Worm (Caenorhabditis elegans) whole organism, mixed stage, embryonic: ENCODE data around the gene C10G8.3.

Experiments used
- cnd-1 ChIP-seq: fragments of 200-800 bp; sonication (Bioruptor generic); optimal IDR thresholded peaks from 2 replicates; lab custom pipeline; 2018; ENCODE audit warnings: mild to moderate bottlenecking, missing genetic modification characterization, missing compliant biosample characterization
- elt-3 ChIP-seq: fragments of 150-350 bp; optimal IDR thresholded peaks from 2 replicates; lab custom pipeline; 2014; ENCODE audit warnings: missing biosample characterization, missing genetic modification characterization
- nhr-28 ChIP-seq: fragments of 150-350 bp; optimal IDR thresholded peaks from 2 replicates; lab custom pipeline; 2014; ENCODE audit warnings: missing biosample characterization, missing genetic modification characterization
- sptf-1 ChIP-seq: sonication (generic microtip); optimal IDR thresholded peaks from 2 replicates; lab custom pipeline; 2017; ENCODE audit warnings: mild to moderate bottlenecking, missing genetic modification characterization, moderate library complexity, missing compliant biosample characterization
- unc-39 ChIP-seq: fragments of 150-350 bp; optimal IDR thresholded peaks from 2 replicates; lab custom pipeline; 2014; ENCODE audit warnings: missing biosample characterization, missing genetic modification characterization
- ztf-11 ChIP-seq: fragments of 150-350 bp; optimal IDR thresholded peaks from 2 replicates; lab custom pipeline; 2014; ENCODE audit warnings: missing biosample characterization, missing genetic modification characterization

ce11 chrV:5303389-5303788, 9.2 kb upstream of the C10G8.3 start, which contains the start of gene ncx-2:
- TF ChIP-seq cnd-1 (tag; lab: Kevin White, UChicago) (no peak), ztf-11 (tag; lab: Kevin White, UChicago) (no peak), unc-39 (tag; lab: Kevin White, UChicago) (no peak), sptf-1 (tag; lab: Kevin White, UChicago) (no peak), elt-3 (tag; lab: Kevin White, UChicago) (no peak), nhr-28 (tag; lab: Kevin White, UChicago) (no peak)
